Fruit fly (Drosophila melanogaster) whole organism, embryonic: Measurements from ENCODE around the gene CG11456.

Experiments
- Adf1 ChIP-seq: fragments of 200-800 bp; sonication (Bioruptor generic); IDR thresholded peaks from 2 replicates; pipeline ENCODE4 v1.3.6; 2022; ENCODE audit warnings: missing biosample characterization, missing genetic modification characterization
- Aef1 ChIP-seq: fragments of 200-800 bp; sonication (Bioruptor generic); IDR thresholded peaks from 3 replicates; pipeline ENCODE4 v1.3.6; 2022; ENCODE audit warnings: missing biosample characterization, missing genetic modification characterization
- Atf6 ChIP-seq: fragments of 200-800 bp; sonication (Bioruptor generic); IDR thresholded peaks from 2 replicates; pipeline ENCODE4 v1.3.6; 2022; ENCODE audit warnings: missing biosample characterization, missing genetic modification characterization
- CG10979 ChIP-seq: fragments of 200-800 bp; sonication (Bioruptor generic); optimal IDR thresholded peaks from 2 replicates; lab custom pipeline; 2018; ENCODE audit warnings: missing biosample characterization, mild to moderate bottlenecking, missing genetic modification characterization, moderate library complexity
- CG13894 ChIP-seq: fragments of 200-800 bp; sonication (Bioruptor generic); optimal IDR thresholded peaks from 3 replicates; lab custom pipeline; 2018; ENCODE audit warnings: missing biosample characterization, mild to moderate bottlenecking, missing genetic modification characterization, moderate library complexity
- CG14710 ChIP-seq: fragments of 200-800 bp; sonication (Bioruptor generic); optimal IDR thresholded peaks from 3 replicates; lab custom pipeline; 2019; ENCODE audit warnings: missing biosample characterization, mild to moderate bottlenecking, missing genetic modification characterization, moderate library complexity
- CG15011 ChIP-seq: fragments of 200-800 bp; sonication (Bioruptor generic); optimal IDR thresholded peaks from 3 replicates; lab custom pipeline; 2018; ENCODE audit warnings: missing biosample characterization, mild to moderate bottlenecking, missing genetic modification characterization
- CG16815 ChIP-seq: fragments of 200-800 bp; sonication (Bioruptor generic); optimal IDR thresholded peaks from 3 replicates; lab custom pipeline; 2017; ENCODE audit warnings: missing biosample characterization, mild to moderate bottlenecking, missing genetic modification characterization
- CG17186 ChIP-seq: fragments of 200-800 bp; sonication (Bioruptor generic); optimal IDR thresholded peaks from 3 replicates; lab custom pipeline; 2017; ENCODE audit warnings: missing biosample characterization, missing genetic modification reagents, missing genetic modification characterization
- CG2889 ChIP-seq: fragments of 200-800 bp; sonication (Bioruptor generic); IDR thresholded peaks from 3 replicates; pipeline ENCODE4 v1.3.6; 2022; ENCODE audit warnings: missing biosample characterization, missing genetic modification characterization
- CG31365 ChIP-seq: fragments of 200-800 bp; sonication (Bioruptor generic); optimal IDR thresholded peaks from 2 replicates; lab custom pipeline; 2018; ENCODE audit warnings: missing biosample characterization, mild to moderate bottlenecking, missing genetic modification characterization
- CG34376 ChIP-seq: fragments of 200-800 bp; sonication (Bioruptor generic); optimal IDR thresholded peaks from 2 replicates; lab custom pipeline; 2018; ENCODE audit warnings: missing biosample characterization, mild to moderate bottlenecking, missing genetic modification characterization
- CG3847 ChIP-seq: fragments of 200-800 bp; sonication (Bioruptor generic); IDR thresholded peaks from 2 replicates; pipeline ENCODE4 v1.3.6; 2022; ENCODE audit warnings: missing biosample characterization, missing genetic modification characterization
- CG5180 ChIP-seq: fragments of 200-800 bp; sonication (Bioruptor generic); optimal IDR thresholded peaks from 3 replicates; lab custom pipeline; 2017; ENCODE audit warnings: missing biosample characterization, missing genetic modification characterization, mild to moderate bottlenecking, moderate library complexity, missing genetic modification reagents
- CG7556 ChIP-seq: fragments of 200-800 bp; sonication (Bioruptor generic); optimal IDR thresholded peaks from 2 replicates; lab custom pipeline; 2017; ENCODE audit warnings: missing biosample characterization, mild to moderate bottlenecking, missing genetic modification characterization
- CG7928 ChIP-seq: fragments of 200-800 bp; sonication (Bioruptor generic); optimal IDR thresholded peaks from 2 replicates; lab custom pipeline; 2017; ENCODE audit warnings: missing biosample characterization, mild to moderate bottlenecking, missing genetic modification characterization
- CG7987 ChIP-seq: fragments of 200-800 bp; sonication (Bioruptor generic); optimal IDR thresholded peaks from 2 replicates; lab custom pipeline; 2018; ENCODE audit warnings: missing biosample characterization, mild to moderate bottlenecking, missing genetic modification characterization, moderate library complexity
- CG9215 ChIP-seq: fragments of 200-800 bp; sonication (Bioruptor generic); IDR thresholded peaks from 2 replicates; pipeline ENCODE4 v1.3.6; 2022; ENCODE audit warnings: missing biosample characterization, missing genetic modification characterization
- CG9437 ChIP-seq: fragments of 200-800 bp; sonication (Bioruptor generic); optimal IDR thresholded peaks from 2 replicates; lab custom pipeline; 2018; ENCODE audit warnings: missing biosample characterization, mild to moderate bottlenecking, missing genetic modification characterization
- CG9817 ChIP-seq: fragments of 200-800 bp; sonication (Bioruptor generic); optimal IDR thresholded peaks from 2 replicates; lab custom pipeline; 2018; ENCODE audit warnings: missing biosample characterization, mild to moderate bottlenecking, missing genetic modification characterization, moderate library complexity
- CG9932 ChIP-seq: fragments of 200-800 bp; sonication (Bioruptor generic); IDR thresholded peaks from 2 replicates; pipeline ENCODE4 v1.3.6; 2022; ENCODE audit warnings: missing biosample characterization, missing genetic modification characterization
- CHES-1-like ChIP-seq: fragments of 200-800 bp; sonication (Bioruptor generic); optimal IDR thresholded peaks from 2 replicates; lab custom pipeline; 2016; ENCODE audit warnings: missing biosample characterization, missing genetic modification characterization
- CkIIα-i1 ChIP-seq: fragments of 200-800 bp; sonication (Bioruptor generic); IDR thresholded peaks from 2 replicates; pipeline ENCODE4 v1.3.6; 2022; ENCODE audit warnings: missing biosample characterization, missing genetic modification characterization
- Elba2 ChIP-seq: fragments of 200-800 bp; sonication (Bioruptor generic); optimal IDR thresholded peaks from 3 replicates; lab custom pipeline; 2016; ENCODE audit warnings: missing biosample characterization, missing genetic modification characterization
- Fer2 ChIP-seq: fragments of 200-800 bp; sonication (Bioruptor generic); optimal IDR thresholded peaks from 2 replicates; lab custom pipeline; 2018; ENCODE audit warnings: missing biosample characterization, mild to moderate bottlenecking, missing genetic modification characterization, moderate library complexity
- Fer3 ChIP-seq: fragments of 200-800 bp; sonication (Bioruptor generic); optimal IDR thresholded peaks from 2 replicates; lab custom pipeline; 2018; ENCODE audit warnings: missing biosample characterization, mild to moderate bottlenecking, missing genetic modification characterization, moderate library complexity
- H15 ChIP-seq: fragments of 200-800 bp; sonication (Bioruptor generic); IDR thresholded peaks from 3 replicates; pipeline ENCODE4 v1.3.6; 2022; ENCODE audit warnings: missing biosample characterization, missing genetic modification characterization
- HLH4C ChIP-seq: fragments of 200-800 bp; sonication (Bioruptor generic); IDR thresholded peaks from 3 replicates; pipeline ENCODE4 v1.3.6; 2022; ENCODE audit warnings: missing biosample characterization, missing genetic modification characterization; ENCODE audit not compliant: partially characterized antibody
- Hr51 ChIP-seq, 2 experiments: fragments of 200-800 bp; sonication (Bioruptor generic); optimal IDR thresholded peaks; 2 replicates in 1 of 2; 3 replicates in 1 of 2; lab custom pipeline; 2016 to 2018; ENCODE audit warnings: missing biosample characterization in 2 of 2, missing genetic modification characterization in 2 of 2, mild to moderate bottlenecking in 1 of 2, moderate library complexity in 1 of 2
- Med ChIP-seq: fragments of 200-800 bp; sonication (Bioruptor generic); peaks from one replicate; lab custom pipeline; 2016; ENCODE audit warnings: missing biosample characterization, missing genetic modification characterization, mild to moderate bottlenecking, inconsistent platforms, moderate library complexity
- NC2β ChIP-seq: fragments of 200-800 bp; sonication (Bioruptor generic); optimal IDR thresholded peaks from 2 replicates; lab custom pipeline; 2016; ENCODE audit warnings: missing biosample characterization, missing genetic modification characterization
- Scr ChIP-seq: fragments of 200-800 bp; sonication (Bioruptor generic); IDR thresholded peaks from 2 replicates; pipeline ENCODE4 v1.3.6; 2022; ENCODE audit warnings: missing biosample characterization, missing genetic modification characterization; ENCODE audit not compliant: partially characterized antibody
- Side ChIP-seq: fragments of 200-800 bp; sonication (Bioruptor generic); optimal IDR thresholded peaks from 2 replicates; lab custom pipeline; 2016; ENCODE audit warnings: missing biosample characterization, missing genetic modification characterization
- Vsx1 ChIP-seq: fragments of 200-800 bp; sonication (Bioruptor generic); optimal IDR thresholded peaks from 2 replicates; lab custom pipeline; 2017; ENCODE audit warnings: missing biosample characterization, mild to moderate bottlenecking, missing genetic modification characterization, missing genetic modification reagents
- aop ChIP-seq: fragments of 200-800 bp; sonication (Bioruptor generic); IDR thresholded peaks from 2 replicates; pipeline ENCODE4 v1.3.6; 2022; ENCODE audit warnings: missing biosample characterization, missing genetic modification characterization
- ash1 ChIP-seq: fragments of 200-800 bp; sonication (Bioruptor generic); optimal IDR thresholded peaks from 2 replicates; lab custom pipeline; 2018; ENCODE audit warnings: missing biosample characterization, mild to moderate bottlenecking, missing genetic modification characterization
- dpn ChIP-seq, 2 experiments: fragments of 200-800 bp; sonication (Bioruptor generic); optimal IDR thresholded peaks; 3 replicates each; lab custom pipeline; 2016; ENCODE audit warnings: missing biosample characterization in 2 of 2, missing genetic modification characterization in 2 of 2
- esg ChIP-seq: fragments of 200-800 bp; sonication (Bioruptor generic); conservative IDR thresholded peaks from 2 replicates; pipeline ENCODE4 v1.3.6; 2022; ENCODE audit warnings: missing biosample characterization, missing genetic modification characterization
- eve ChIP-seq, 2 experiments: fragments of >200 bp; optimal IDR thresholded peaks; 2 replicates each; lab custom pipeline; 2017; ENCODE audit warnings: missing biosample characterization in 2 of 2, missing genetic modification characterization in 2 of 2
- ewg ChIP-seq: fragments of 200-800 bp; sonication (Bioruptor generic); optimal IDR thresholded peaks from 3 replicates; lab custom pipeline; 2017; ENCODE audit warnings: mild to moderate bottlenecking, missing biosample characterization, missing genetic modification reagents, missing genetic modification characterization
- fu2 ChIP-seq: fragments of 200-800 bp; sonication (Bioruptor generic); optimal IDR thresholded peaks from 2 replicates; lab custom pipeline; 2016; ENCODE audit warnings: missing biosample characterization, missing genetic modification characterization
- gem ChIP-seq: fragments of 200-800 bp; sonication (Bioruptor generic); optimal IDR thresholded peaks from 2 replicates; lab custom pipeline; 2019; ENCODE audit warnings: missing biosample characterization, mild to moderate bottlenecking, missing genetic modification characterization, moderate library complexity
- grn ChIP-seq: fragments of 200-800 bp; sonication (Bioruptor generic); optimal IDR thresholded peaks from 3 replicates; lab custom pipeline; 2017; ENCODE audit warnings: missing biosample characterization, missing genetic modification characterization
- insv ChIP-seq, 2 experiments: fragments of 200-800 bp; sonication (Bioruptor generic); optimal IDR thresholded peaks; 3 replicates each; lab custom pipeline; 2016 to 2018; ENCODE audit warnings: missing biosample characterization in 2 of 2, missing genetic modification characterization in 2 of 2
- kay ChIP-seq: fragments of 200-800 bp; sonication (Bioruptor generic); optimal IDR thresholded peaks from 2 replicates; lab custom pipeline; 2016; ENCODE audit warnings: missing biosample characterization, missing genetic modification characterization
- lola ChIP-seq, 3 experiments: fragments of >200 bp in 2 of 3; fragments of 200-800 bp in 1 of 3; sonication (Bioruptor generic) in 1 of 3; optimal IDR thresholded peaks; 2 replicates each; lab custom pipeline; 2017 to 2019; ENCODE audit warnings: missing biosample characterization in 3 of 3, missing genetic modification characterization in 3 of 3, mild to moderate bottlenecking in 1 of 3, moderate library complexity in 1 of 3
- nerfin-2 ChIP-seq: fragments of 200-800 bp; sonication (Bioruptor generic); IDR thresholded peaks from 2 replicates; pipeline ENCODE4 v1.3.6; 2022; ENCODE audit warnings: missing biosample characterization, missing genetic modification characterization; ENCODE audit not compliant: partially characterized antibody
- pb ChIP-seq: fragments of 200-800 bp; sonication (Bioruptor generic); optimal IDR thresholded peaks from 3 replicates; lab custom pipeline; 2016; ENCODE audit warnings: missing biosample characterization, missing genetic modification characterization
- shn ChIP-seq: fragments of 200-800 bp; sonication (Bioruptor generic); optimal IDR thresholded peaks from 3 replicates; lab custom pipeline; 2016; ENCODE audit warnings: missing biosample characterization, missing genetic modification characterization
- yki ChIP-seq: fragments of >200 bp; optimal IDR thresholded peaks from 3 replicates; lab custom pipeline; 2018

The CG11456 gene

dm6 chr3L:20798325-20798846, 43.4 kb upstream of the CG11456 start, which contains the start of the genes CG3698 and tzn (continued):
- peak; percentile 78 to 93 for TF ChIP-seq dpn (GFP tag; optimal IDR thresholded peaks at IDR 0.05; lab: Kevin White, UChicago)
- peak; percentile 87 for TF ChIP-seq CG15011 (GFP tag; lab: Kevin White, UChicago)
- peak; percentile 94 for TF ChIP-seq H15 (GFP tag; lab: Robert Waterston, UW)
- TF ChIP-seq gem (tag; lab: Kevin White, UChicago), result no peak
- TF ChIP-seq NC2β (GFP tag; lab: Kevin White, UChicago), result peak; percentile 84
- TF ChIP-seq CkIIα-i1 (GFP tag; lab: Robert Waterston, UW), result peak; percentile 86
- TF ChIP-seq CG10979, result peak; percentile 87
- peak; percentile 83 for TF ChIP-seq CG31365 (tag; lab: Kevin White, UChicago)
- peak; percentile 84 for TF ChIP-seq CG2889 (GFP tag; lab: Robert Waterston, UW)
- TF ChIP-seq CG9817 (tag; lab: Kevin White, UChicago), result peak; percentile 96
- peak; percentile 88 for TF ChIP-seq Atf6 (GFP tag; lab: Robert Waterston, UW)
- TF ChIP-seq insv (GFP tag; optimal IDR thresholded peaks at IDR 0.05; lab: Kevin White, UChicago), result peak in 1 of 2 experiments; percentile 81
- TF ChIP-seq Aef1 (GFP tag; lab: Robert Waterston, UW), result peak; percentile 89
- TF ChIP-seq Fer2, result peak; percentile 91
- peak; percentile 80 for TF ChIP-seq CG9215 (GFP tag; lab: Robert Waterston, UW)
- peak; percentile 67 for TF ChIP-seq grn (GFP tag; lab: Kevin White, UChicago)
- peak; percentile 93 for TF ChIP-seq CG14710 (tag; lab: Kevin White, UChicago)
- no peak for TF ChIP-seq Scr (GFP tag; lab: Robert Waterston, UW)
- TF ChIP-seq CG7987 (GFP tag; lab: Kevin White, UChicago), result peak; percentile 99
- no peak for TF ChIP-seq yki (lab: Kevin White, UChicago)
- TF ChIP-seq CG7928 (GFP tag; lab: Kevin White, UChicago), result peak; percentile 76
- TF ChIP-seq CG3847, result peak; percentile 93
- TF ChIP-seq CG34376 (GFP tag; lab: Kevin White, UChicago), result peak; percentile 93
- TF ChIP-seq fu2 (GFP tag; lab: Kevin White, UChicago), result peak; percentile 70
- TF ChIP-seq Fer3 (tag; lab: Kevin White, UChicago), result peak; percentile 92
- peak; percentile 93 for TF ChIP-seq ewg
- TF ChIP-seq pb (GFP tag; lab: Kevin White, UChicago), result peak; percentile 87
- peak; percentile 86; the same call in 1 of the 2 replicates for TF ChIP-seq CG9932 (GFP tag; lab: Robert Waterston, UW)
- no peak for TF ChIP-seq HLH4C (GFP tag; lab: Robert Waterston, UW)
- TF ChIP-seq aop (GFP tag; lab: Robert Waterston, UW), result 0 out of 2 replicates have a peak, but pooled peaks have one; percentile 48
- TF ChIP-seq eve (GFP tag; optimal IDR thresholded peaks at IDR 0.05; lab: Kevin White, UChicago), result no peak
- TF ChIP-seq CG16815, result peak; percentile 87
- TF ChIP-seq CG7556 (GFP tag; lab: Kevin White, UChicago), result peak; percentile 82
- TF ChIP-seq Side (GFP tag; lab: Kevin White, UChicago), result peak; percentile 86
- TF ChIP-seq Vsx1, result no peak
- no peak for TF ChIP-seq CG5180
- peak; percentile 99 for TF ChIP-seq Med (GFP tag; lab: Kevin White, UChicago)
- peak; percentile 57 for TF ChIP-seq Elba2 (GFP tag; lab: Kevin White, UChicago)
- peak; percentile 85 for TF ChIP-seq CG17186 (GFP tag; lab: Kevin White, UChicago)
- TF ChIP-seq esg (GFP tag; lab: Robert Waterston, UW), result peak; percentile 72
- TF ChIP-seq Hr51 (GFP tag; optimal IDR thresholded peaks at IDR 0.05; lab: Kevin White, UChicago), result peak in 1 of 2 experiments; percentile 86
- peak in 1 of 3 experiments; percentile 75 for TF ChIP-seq lola (GFP tag; optimal IDR thresholded peaks at IDR 0.05; lab: Kevin White, UChicago)
- TF ChIP-seq nerfin-2, result no peak
- TF ChIP-seq kay, result peak; percentile 56
- TF ChIP-seq CG9437 (GFP tag; lab: Kevin White, UChicago), result peak; percentile 84
- TF ChIP-seq shn (GFP tag; lab: Kevin White, UChicago), result peak; percentile 83
- peak; percentile 73 for TF ChIP-seq Adf1
- TF ChIP-seq CG13894 (tag; lab: Kevin White, UChicago), result no peak
- peak; percentile 96 for TF ChIP-seq ash1 (GFP tag; lab: Kevin White, UChicago)
- peak; percentile 89 for TF ChIP-seq CHES-1-like (GFP tag; lab: Kevin White, UChicago)
